Fruit fly (Drosophila melanogaster) whole organism, prepupa: Measurements from ENCODE around the gene Scr.

Experiments
- Blimp-1 ChIP-seq: fragments of 200-800 bp; sonication (Bioruptor generic); optimal IDR thresholded peaks from 3 replicates; lab custom pipeline; 2017; ENCODE audit warnings: missing biosample characterization, missing genetic modification characterization, mild to moderate bottlenecking, moderate library complexity, missing genetic modification reagents
- CG3032 ChIP-seq: fragments of 200-800 bp; optimal IDR thresholded peaks from 2 replicates; lab custom pipeline; 2019; ENCODE audit warnings: missing biosample characterization, mild to moderate bottlenecking, missing genetic modification characterization, moderate library complexity
- CG32006 ChIP-seq: fragments of 200-800 bp; sonication (Bioruptor generic); optimal IDR thresholded peaks from 3 replicates; lab custom pipeline; 2017; ENCODE audit warnings: missing biosample characterization, mild to moderate bottlenecking, missing genetic modification characterization
- CG6276 ChIP-seq: fragments of 200-800 bp; sonication (Bioruptor generic); optimal IDR thresholded peaks from 2 replicates; lab custom pipeline; 2017; ENCODE audit warnings: missing biosample characterization, mild to moderate bottlenecking, missing genetic modification characterization
- CG7368 ChIP-seq: fragments of 200-800 bp; sonication (Bioruptor generic); optimal IDR thresholded peaks from 3 replicates; lab custom pipeline; 2016; ENCODE audit warnings: missing biosample characterization, missing genetic modification characterization
- CG8119 ChIP-seq: fragments of 200-800 bp; sonication (Bioruptor generic); IDR thresholded peaks from 3 replicates; pipeline ENCODE4 v1.3.6; 2022; ENCODE audit warnings: missing biosample characterization, missing genetic modification characterization
- Met ChIP-seq: fragments of 200-800 bp; sonication (Bioruptor generic); optimal IDR thresholded peaks from 3 replicates; lab custom pipeline; 2016; ENCODE audit warnings: missing biosample characterization, missing genetic modification characterization
- OdsH ChIP-seq: fragments of 200-800 bp; sonication (Bioruptor generic); optimal IDR thresholded peaks from 3 replicates; lab custom pipeline; 2016; ENCODE audit warnings: missing biosample characterization, missing genetic modification characterization
- dac ChIP-seq: fragments of 200-800 bp; sonication (Bioruptor generic); optimal IDR thresholded peaks from 2 replicates; lab custom pipeline; 2017; ENCODE audit warnings: missing biosample characterization, mild to moderate bottlenecking, missing genetic modification characterization
- fkh ChIP-seq: fragments of 200-800 bp; sonication (Bioruptor generic); optimal IDR thresholded peaks from 3 replicates; lab custom pipeline; 2017; ENCODE audit warnings: missing biosample characterization, mild to moderate bottlenecking, missing genetic modification characterization, moderate library complexity
- pdm3 ChIP-seq: fragments of 200-800 bp; sonication (Bioruptor generic); optimal IDR thresholded peaks from 3 replicates; lab custom pipeline; 2016; ENCODE audit warnings: missing biosample characterization, missing genetic modification characterization
- topi ChIP-seq: fragments of 200-800 bp; sonication (Bioruptor generic); optimal IDR thresholded peaks from 3 replicates; lab custom pipeline; 2016; ENCODE audit warnings: missing biosample characterization, missing genetic modification characterization

DNA sequence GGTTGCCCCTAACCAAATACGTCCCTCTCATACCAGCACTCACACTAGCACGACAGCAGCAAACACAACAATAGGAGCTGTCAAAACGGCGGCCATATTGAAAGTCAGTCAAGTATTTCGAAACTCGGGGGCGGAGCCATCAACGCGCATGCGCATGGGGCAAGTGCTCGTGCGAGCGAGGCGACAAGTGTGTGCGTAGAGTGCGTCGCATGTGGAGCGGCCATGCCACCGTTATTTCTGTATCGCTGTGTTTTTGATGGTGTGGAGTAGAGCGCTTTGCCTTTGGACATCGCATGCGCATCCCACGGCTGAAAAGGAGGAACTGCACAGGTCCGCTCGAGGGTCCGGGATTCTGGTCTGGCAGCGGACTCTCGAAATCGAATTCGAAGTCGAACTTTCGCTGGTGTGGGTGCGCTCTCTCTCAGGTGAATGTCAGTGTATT is 43.4 kb upstream of the Scr start:
- TF ChIP-seq Blimp-1 (GFP tag; lab: Kevin White, UChicago) (no peak), dac (GFP tag; lab: Kevin White, UChicago) (no peak), CG3032 (tag; lab: Kevin White, UChicago) (no peak), OdsH (GFP tag; lab: Kevin White, UChicago) (no peak), Met (GFP tag; lab: Kevin White, UChicago) (no peak), CG32006 (GFP tag; lab: Kevin White, UChicago) (no peak), pdm3 (GFP tag; lab: Kevin White, UChicago) (no peak), CG6276 (GFP tag; lab: Kevin White, UChicago) (no peak), topi (GFP tag; lab: Kevin White, UChicago) (no peak), fkh (GFP tag; lab: Kevin White, UChicago) (peak; percentile 87), CG7368 (GFP tag; lab: Kevin White, UChicago) (no peak), CG8119 (GFP tag; lab: Robert Waterston, UW) (no peak)
